Worm (Caenorhabditis elegans) whole organism, L4 larva: ENCODE measurements around the gene F01F1.3.

Experiments used
- D1046.2 ChIP-seq: fragments of 200-800 bp; sonication (Bioruptor generic); IDR thresholded peaks from 2 replicates; pipeline ENCODE4 v1.3.6; 2022; ENCODE audit warnings: missing genetic modification characterization, missing compliant biosample characterization
- F10B5.3 ChIP-seq: sonication (generic microtip); optimal IDR thresholded peaks from 2 replicates; lab custom pipeline; 2016; ENCODE audit warnings: mild to moderate bottlenecking, missing genetic modification characterization, missing compliant biosample characterization
- T20F7.1 ChIP-seq: fragments of 200-800 bp; sonication (Bioruptor generic); optimal IDR thresholded peaks from 2 replicates; lab custom pipeline; 2018; ENCODE audit warnings: mild to moderate bottlenecking, missing genetic modification characterization, missing compliant biosample characterization
- T26A8.4 ChIP-seq: fragments of 200-800 bp; sonication (Bioruptor generic); IDR thresholded peaks from 2 replicates; pipeline ENCODE4 v1.3.6; 2022; ENCODE audit warnings: missing genetic modification characterization, missing compliant biosample characterization
- Y48G9A.11 ChIP-seq: fragments of 200-800 bp; sonication (Bioruptor generic); IDR thresholded peaks from 2 replicates; pipeline ENCODE4 v1.3.6; 2022; ENCODE audit warnings: missing genetic modification reagents, missing genetic modification characterization, missing compliant biosample characterization
- Y5F2A.4 ChIP-seq: fragments of 200-800 bp; sonication (Bioruptor generic); optimal IDR thresholded peaks from 2 replicates; lab custom pipeline; 2018; ENCODE audit warnings: mild to moderate bottlenecking, missing genetic modification characterization, missing compliant biosample characterization
- aha-1 ChIP-seq: fragments of 150-350 bp; peaks from one replicate; lab custom pipeline; 2014; ENCODE audit warnings: missing biosample characterization, missing genetic modification characterization
- ama-1 ChIP-seq: fragments of 150-350 bp; optimal IDR thresholded peaks from 2 replicates; lab custom pipeline; 2014; ENCODE audit warnings: inconsistent platforms, mixed read lengths
- ceh-62 ChIP-seq: sonication (generic microtip); optimal IDR thresholded peaks from 2 replicates; lab custom pipeline; 2017; ENCODE audit warnings: missing biosample characterization, missing genetic modification characterization
- ces-1 ChIP-seq: fragments of 150-350 bp; sonication (generic microtip); optimal IDR thresholded peaks from 4 replicates; lab custom pipeline; 2014; ENCODE audit warnings: missing biosample characterization, missing genetic modification reagents, missing genetic modification characterization
- ctbp-1 ChIP-seq: fragments of 200-800 bp; sonication (Bioruptor generic); IDR thresholded peaks from 2 replicates; pipeline ENCODE4 v1.3.6; 2022; ENCODE audit warnings: missing genetic modification reagents, missing genetic modification characterization, missing compliant biosample characterization
- daf-16 ChIP-seq, 3 experiments: sonication (generic microtip); optimal IDR thresholded peaks; 2 replicates each; lab custom pipeline; 2016 to 2017; ENCODE audit warnings: missing genetic modification characterization in 3 of 3, missing genetic modification reagents in 3 of 3, mild to moderate bottlenecking in 2 of 3, missing compliant biosample characterization in 2 of 3, missing biosample characterization in 1 of 3, moderate library complexity in 1 of 3
- dpl-1 ChIP-seq: fragments of 150-350 bp; optimal IDR thresholded peaks from 2 replicates; lab custom pipeline; 2014; ENCODE audit warnings: missing biosample characterization, missing genetic modification reagents, missing genetic modification characterization
- dve-1 ChIP-seq: sonication (generic microtip); optimal IDR thresholded peaks from 2 replicates; lab custom pipeline; 2017; ENCODE audit warnings: antibody characterized with exemption, mild to moderate bottlenecking, missing genetic modification characterization, missing compliant biosample characterization; ENCODE audit not compliant: insufficient read depth
- fos-1 ChIP-seq: fragments of 150-350 bp; optimal IDR thresholded peaks from 2 replicates; lab custom pipeline; 2014; ENCODE audit warnings: missing biosample characterization, missing genetic modification characterization
- gei-8 ChIP-seq: fragments of 200-800 bp; sonication (Bioruptor generic); optimal IDR thresholded peaks from 2 replicates; lab custom pipeline; 2018; ENCODE audit warnings: mild to moderate bottlenecking, missing genetic modification characterization, missing compliant biosample characterization
- hlh-11 ChIP-seq: fragments of 200-800 bp; sonication (Bioruptor generic); optimal IDR thresholded peaks from 2 replicates; lab custom pipeline; 2018; ENCODE audit warnings: mild to moderate bottlenecking, missing genetic modification characterization, missing compliant biosample characterization
- hlh-30 ChIP-seq: sonication (generic microtip); optimal IDR thresholded peaks from 2 replicates; lab custom pipeline; 2017; ENCODE audit warnings: antibody characterized with exemption, mild to moderate bottlenecking, missing genetic modification characterization, missing compliant biosample characterization; ENCODE audit not compliant: insufficient read depth
- jun-1 ChIP-seq: fragments of 150-350 bp; optimal IDR thresholded peaks from 2 replicates; lab custom pipeline; 2014; ENCODE audit warnings: missing biosample characterization, missing genetic modification reagents, missing genetic modification characterization
- lim-7 ChIP-seq: fragments of 200-800 bp; sonication (Bioruptor generic); IDR thresholded peaks from 2 replicates; pipeline ENCODE4 v1.3.6; 2022; ENCODE audit warnings: missing genetic modification characterization, missing compliant biosample characterization
- lin-13 ChIP-seq: fragments of 150-350 bp; optimal IDR thresholded peaks from 2 replicates; lab custom pipeline; 2014; ENCODE audit warnings: missing biosample characterization, missing genetic modification reagents, missing genetic modification characterization
- lin-38 ChIP-seq: fragments of 200-800 bp; sonication (Bioruptor generic); IDR thresholded peaks from 2 replicates; pipeline ENCODE4 v1.3.6; 2022; ENCODE audit warnings: missing genetic modification reagents, missing genetic modification characterization, missing compliant biosample characterization
- lsy-2 ChIP-seq, 2 experiments: fragments of 150-350 bp in 1 of 2; sonication (generic microtip) in 1 of 2; optimal IDR thresholded peaks; 2 replicates each; lab custom pipeline; 2014 to 2017; ENCODE audit warnings: missing biosample characterization in 2 of 2, missing genetic modification characterization in 2 of 2
- mdt-29 ChIP-seq: fragments of 200-800 bp; sonication (Bioruptor generic); IDR thresholded peaks from 2 replicates; pipeline ENCODE4 v1.3.6; 2022; ENCODE audit warnings: missing genetic modification reagents, missing genetic modification characterization, missing compliant biosample characterization
- mep-1 ChIP-seq: fragments of 150-350 bp; sonication (generic microtip); optimal IDR thresholded peaks from 3 replicates; lab custom pipeline; 2014; ENCODE audit warnings: missing biosample characterization, missing genetic modification characterization
- mes-2 ChIP-seq: sonication (generic microtip); optimal IDR thresholded peaks from 2 replicates; lab custom pipeline; 2016; ENCODE audit warnings: missing genotype, mild to moderate bottlenecking, missing genetic modification characterization, missing compliant biosample characterization; ENCODE audit not compliant: poor library complexity, severe bottlenecking
- mxl-3 ChIP-seq: fragments of 200-800 bp; sonication (Bioruptor generic); optimal IDR thresholded peaks from 2 replicates; lab custom pipeline; 2018; ENCODE audit warnings: mild to moderate bottlenecking, missing genetic modification characterization, missing compliant biosample characterization
- nhr-102 ChIP-seq: sonication (generic microtip); optimal IDR thresholded peaks from 2 replicates; lab custom pipeline; 2016; ENCODE audit warnings: mild to moderate bottlenecking, missing genetic modification characterization, moderate library complexity, missing compliant biosample characterization
- nhr-237 ChIP-seq: sonication (generic microtip); optimal IDR thresholded peaks from 2 replicates; lab custom pipeline; 2017; ENCODE audit warnings: missing biosample characterization, missing genetic modification characterization
- nhr-25 ChIP-seq: sonication (generic microtip); optimal IDR thresholded peaks from 2 replicates; lab custom pipeline; 2017; ENCODE audit warnings: missing genetic modification characterization, mild to moderate bottlenecking, missing compliant biosample characterization, antibody characterized with exemption, moderate library complexity, borderline replicate concordance; ENCODE audit not compliant: insufficient read depth
- nhr-28 ChIP-seq: fragments of 150-350 bp; optimal IDR thresholded peaks from 2 replicates; lab custom pipeline; 2014; ENCODE audit warnings: missing biosample characterization, missing genetic modification characterization
- nhr-41 ChIP-seq: fragments of 200-800 bp; sonication (Bioruptor generic); IDR thresholded peaks from 2 replicates; pipeline ENCODE4 v1.3.6; 2022; ENCODE audit warnings: missing genetic modification reagents, missing genetic modification characterization, missing compliant biosample characterization
- nhr-6 ChIP-seq: fragments of 150-350 bp; optimal IDR thresholded peaks from 2 replicates; lab custom pipeline; 2014; ENCODE audit warnings: missing biosample characterization, missing genetic modification characterization
- nhr-76 ChIP-seq: fragments of 150-350 bp; optimal IDR thresholded peaks from 2 replicates; lab custom pipeline; 2014; ENCODE audit warnings: missing biosample characterization, missing genetic modification characterization
- php-3 ChIP-seq: fragments of 200-800 bp; sonication (Bioruptor generic); IDR thresholded peaks from 2 replicates; pipeline ENCODE4 v1.3.6; 2022; ENCODE audit warnings: missing genetic modification reagents, missing genetic modification characterization, missing compliant biosample characterization
- rbr-2 ChIP-seq: sonication (generic microtip); optimal IDR thresholded peaks from 2 replicates; lab custom pipeline; 2016; ENCODE audit warnings: missing genotype, missing genetic modification characterization, missing compliant biosample characterization
- set-16 ChIP-seq: fragments of 200-800 bp; sonication (Bioruptor generic); IDR thresholded peaks from 2 replicates; pipeline ENCODE4 v1.3.6; 2022; ENCODE audit warnings: missing genetic modification reagents, missing genetic modification characterization, missing compliant biosample characterization
- snpc-1.2 ChIP-seq: fragments of 200-800 bp; sonication (Bioruptor generic); IDR thresholded peaks from 2 replicates; pipeline ENCODE4 v1.3.6; 2022; ENCODE audit warnings: missing genetic modification reagents, missing genetic modification characterization, missing compliant biosample characterization
- spr-1 ChIP-seq: sonication (generic microtip); optimal IDR thresholded peaks from 2 replicates; lab custom pipeline; 2016; ENCODE audit warnings: mild to moderate bottlenecking, missing genetic modification characterization, missing compliant biosample characterization
- spr-3 ChIP-seq: fragments of 200-800 bp; sonication (Bioruptor generic); optimal IDR thresholded peaks from 2 replicates; lab custom pipeline; 2018; ENCODE audit warnings: mild to moderate bottlenecking, missing genetic modification characterization, missing compliant biosample characterization
- tag-97 ChIP-seq: fragments of 200-800 bp; sonication (Bioruptor generic); IDR thresholded peaks from 2 replicates; pipeline ENCODE4 v1.3.6; 2022; ENCODE audit warnings: missing genetic modification characterization, missing compliant biosample characterization
- tra-1 ChIP-seq: fragments of 200-800 bp; sonication (Bioruptor generic); IDR thresholded peaks from 2 replicates; pipeline ENCODE4 v1.3.6; 2022; ENCODE audit warnings: missing genetic modification reagents, missing genetic modification characterization, missing compliant biosample characterization
- unc-130 ChIP-seq: sonication (generic microtip); optimal IDR thresholded peaks from 2 replicates; lab custom pipeline; 2016; ENCODE audit warnings: missing genetic modification reagents, missing genetic modification characterization, missing compliant biosample characterization
- zag-1 ChIP-seq: fragments of 150-350 bp; optimal IDR thresholded peaks from 2 replicates; lab custom pipeline; 2014; ENCODE audit warnings: missing biosample characterization, missing genetic modification characterization
- zfp-3 ChIP-seq: fragments of 200-800 bp; sonication (Bioruptor generic); conservative IDR thresholded peaks from 2 replicates; pipeline ENCODE4 v1.3.6; 2022; ENCODE audit warnings: missing genetic modification reagents, missing genetic modification characterization, missing compliant biosample characterization
- zip-2 ChIP-seq: fragments of 150-350 bp; optimal IDR thresholded peaks from 2 replicates; lab custom pipeline; 2014; ENCODE audit warnings: missing biosample characterization, missing genetic modification characterization
- ztf-7 ChIP-seq: fragments of 150-350 bp; optimal IDR thresholded peaks from 2 replicates; lab custom pipeline; 2014; ENCODE audit warnings: missing biosample characterization, missing genetic modification characterization

F01F1.3 gene

DNA sequence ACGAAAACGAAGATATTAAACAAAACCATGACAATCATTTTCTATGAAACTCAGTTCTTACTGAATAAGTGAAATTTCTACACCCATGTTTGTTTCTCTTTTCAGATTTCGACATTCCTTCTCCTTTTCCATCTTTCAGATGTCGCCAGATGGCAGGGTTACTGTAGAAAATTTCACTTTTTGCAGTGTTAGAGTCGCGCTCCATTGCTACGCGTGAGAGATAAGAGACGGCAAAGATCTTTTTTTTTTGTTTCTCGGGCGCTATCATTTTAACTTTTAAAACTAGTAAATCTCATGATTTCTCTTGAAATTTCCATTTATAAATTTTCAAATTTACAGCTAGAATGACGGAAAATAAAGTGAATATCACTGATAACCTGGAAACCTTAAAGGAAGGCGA lies 6.5 kb downstream of the F01F1.3 start, which contains the start of the genes mig-21 and F01F1.2:
TSS of gene mig-21 (minus strand) at position 166 of the 400 bp plus-strand sequence.
TSS of gene F01F1.2 (plus strand) at position 340 of the 400 bp plus-strand sequence.
- TF ChIP-seq lsy-2 (tag; optimal IDR thresholded peaks at IDR 0.05; lab: Kevin White, UChicago), result peak in 1 of 2 experiments; percentile 75
- TF ChIP-seq ctbp-1 (GFP tag; lab: Robert Waterston, UW), result no peak
- peak; percentile 31 for TF ChIP-seq mes-2 (tag; lab: Kevin White, UChicago)
- peak; percentile 49; the same call in 1 of the 2 replicates for TF ChIP-seq lin-38 (GFP tag; lab: Robert Waterston, UW)
- TF ChIP-seq, all 104 proteins: peak for 3

DNA sequence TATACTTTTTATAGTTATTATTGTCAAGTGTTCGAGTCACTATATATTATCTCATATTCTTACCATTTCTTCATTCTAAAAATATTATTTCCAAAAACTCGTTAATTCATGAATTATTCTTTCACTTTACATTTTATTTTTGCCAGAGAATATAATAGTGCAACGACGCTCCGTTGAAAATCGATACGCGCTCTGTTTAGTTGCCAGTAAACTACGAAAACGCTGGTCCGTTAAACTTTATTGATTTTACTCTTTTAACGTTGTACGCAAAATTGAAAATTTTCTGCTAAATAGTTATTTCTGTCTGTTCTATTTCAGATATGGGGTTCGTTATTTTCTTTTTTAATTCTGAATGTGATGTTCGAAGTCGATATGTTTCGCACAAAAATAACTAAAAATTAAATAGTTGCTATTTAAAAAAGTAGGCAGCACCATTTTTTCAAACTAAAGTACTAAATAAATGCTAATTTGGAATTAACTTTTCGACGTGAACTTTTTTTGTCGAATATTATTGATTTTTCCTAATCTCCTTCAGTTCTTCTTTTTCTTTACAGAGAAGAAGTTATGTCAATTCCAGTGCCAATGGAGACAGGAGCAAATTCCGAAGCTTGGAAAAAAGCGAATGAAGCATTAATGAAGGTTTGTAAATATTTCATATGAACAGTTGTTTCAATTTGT lies 7.7 kb downstream of the F01F1.3 start, which contains the start of gene hpo-10:
TSS of gene hpo-10 (plus strand) at position 199 of the 678 bp plus-strand sequence.
- TF ChIP-seq gei-8 (no peak), set-16 (GFP tag; lab: Robert Waterston, UW) (no peak), aha-1 (tag; lab: Kevin White, UChicago) (peak; percentile 96), tag-97 (no peak), ztf-7 (tag; lab: Kevin White, UChicago) (no peak), nhr-41 (no peak), nhr-102 (tag; lab: Kevin White, UChicago) (no peak), nhr-237 (tag; lab: Kevin White, UChicago) (no peak), mep-1 (tag; lab: Kevin White, UChicago) (peak; percentile 32), ceh-62 (no peak), spr-1 (tag; lab: Kevin White, UChicago) (no peak), mxl-3 (no peak), php-3 (GFP tag; lab: Robert Waterston, UW) (no peak), lin-13 (GFP tag; lab: Kevin White, UChicago) (no peak), ces-1 (GFP tag; lab: Kevin White, UChicago) (no peak), D1046.2 (no peak), hlh-11 (tag; lab: Kevin White, UChicago) (no peak), nhr-76 (no peak), nhr-25 (tag; lab: Kevin White, UChicago) (no peak), daf-16 (GFP tag; optimal IDR thresholded peaks at IDR 0.05; lab: Kevin White, UChicago) (no peak), daf-16 (tag; optimal IDR thresholded peaks at IDR 0.05; lab: Kevin White, UChicago) (peak; percentile 31), nhr-28 (no peak), dpl-1 (GFP tag; lab: Kevin White, UChicago) (peak; percentile 12), tra-1 (GFP tag; lab: Robert Waterston, UW) (no peak), hlh-30 (tag; lab: Kevin White, UChicago) (peak; percentile 22), unc-130 (GFP tag; lab: Kevin White, UChicago) (no peak), T26A8.4 (GFP tag; lab: Robert Waterston, UW) (no peak), lin-38 (GFP tag; lab: Robert Waterston, UW) (peak; percentile 37; the same call in 1 of the 2 replicates), T20F7.1 (GFP tag; lab: Kevin White, UChicago) (peak; percentile 89), F10B5.3 (tag; lab: Kevin White, UChicago) (no peak), zag-1 (tag; lab: Kevin White, UChicago) (no peak), snpc-1.2 (GFP tag; lab: Robert Waterston, UW) (no peak), mes-2 (tag; lab: Kevin White, UChicago) (peak; percentile 55), lim-7 (GFP tag; lab: Robert Waterston, UW) (no peak), zfp-3 (GFP tag; lab: Robert Waterston, UW) (no peak; the same call in 1 of the 2 replicates), fos-1 (tag; lab: Kevin White, UChicago) (no peak), mdt-29 (no peak), lsy-2 (tag; optimal IDR thresholded peaks at IDR 0.05; lab: Kevin White, UChicago) (peak in 1 of 2 experiments; percentile 65), nhr-6 (tag; lab: Kevin White, UChicago) (peak; percentile 43), dve-1 (tag; lab: Kevin White, UChicago) (peak; percentile 48), jun-1 (tag; lab: Kevin White, UChicago) (no peak), spr-3 (GFP tag; lab: Kevin White, UChicago) (no peak), Y5F2A.4 (no peak), Y48G9A.11 (no peak), rbr-2 (tag; lab: Kevin White, UChicago) (no peak), zip-2 (no peak), ama-1 (lab: Kevin White, UChicago) (no peak)
